Worm (Caenorhabditis elegans) whole organism, midembryonic: ENCODE measurements around the gene eif-2Balpha.

Experiments used
- T22C8.4 ChIP-seq: fragments of 200-800 bp; sonication (Bioruptor generic); IDR thresholded peaks from 2 replicates; pipeline ENCODE4 v1.3.6; 2022; ENCODE audit warnings: missing genetic modification characterization, missing compliant biosample characterization
- cog-1 ChIP-seq: sonication (generic microtip); optimal IDR thresholded peaks from 2 replicates; lab custom pipeline; 2016; ENCODE audit warnings: missing genetic modification characterization, missing compliant biosample characterization
- flt-1 ChIP-seq: fragments of 200-800 bp; sonication (Bioruptor generic); IDR thresholded peaks from 2 replicates; pipeline ENCODE4 v1.3.6; 2022; ENCODE audit warnings: missing genetic modification characterization, missing compliant biosample characterization
- med-1 ChIP-seq: sonication (generic microtip); optimal IDR thresholded peaks from 2 replicates; lab custom pipeline; 2017; ENCODE audit warnings: missing genetic modification characterization, mild to moderate bottlenecking, missing compliant biosample characterization, antibody characterized with exemption, missing genetic modification reagents; ENCODE audit not compliant: insufficient read depth
- ref-1 ChIP-seq: fragments of 200-800 bp; sonication (Bioruptor generic); conservative IDR thresholded peaks from 2 replicates; pipeline ENCODE4 v1.3.6; 2022; ENCODE audit warnings: missing genetic modification reagents, missing genetic modification characterization, missing compliant biosample characterization
- tab-1 ChIP-seq: fragments of 200-800 bp; sonication (Bioruptor generic); IDR thresholded peaks from 2 replicates; pipeline ENCODE4 v1.3.6; 2022; ENCODE audit warnings: missing genetic modification characterization, missing compliant biosample characterization
- ztf-23 ChIP-seq: fragments of 200-800 bp; sonication (Bioruptor generic); IDR thresholded peaks from 2 replicates; pipeline ENCODE4 v1.3.6; 2022; ENCODE audit warnings: missing genetic modification reagents, missing genetic modification characterization, missing compliant biosample characterization

DNA sequence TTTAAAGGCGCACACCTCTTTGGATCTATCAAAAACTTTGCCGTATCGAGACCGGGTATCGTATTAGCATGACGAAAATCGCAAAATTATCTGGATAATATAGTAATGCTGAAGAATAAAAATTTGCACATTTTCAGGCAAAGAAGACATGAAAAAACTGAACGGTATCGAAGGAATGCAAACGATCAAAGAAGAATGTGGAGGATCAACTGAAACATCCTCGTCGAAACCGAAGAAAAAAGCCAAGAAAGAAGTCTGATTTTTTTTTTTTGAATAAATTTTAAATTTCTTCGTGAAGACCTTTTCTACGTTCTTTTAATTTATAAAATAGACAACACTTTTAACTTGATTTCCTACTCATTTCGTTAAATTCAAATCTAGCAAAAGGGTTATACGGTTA, 1.9 kb downstream of the eif-2Balpha start, which contains the start of gene ZK1098.12:
- TF ChIP-seq T22C8.4 (GFP tag; lab: Robert Waterston, UW) (no peak), ref-1 (GFP tag; lab: Robert Waterston, UW) (no peak), ztf-23 (GFP tag; lab: Robert Waterston, UW) (no peak), cog-1 (tag; lab: Kevin White, UChicago) (no peak), flt-1 (GFP tag; lab: Robert Waterston, UW) (no peak), tab-1 (GFP tag; lab: Robert Waterston, UW) (no peak), med-1 (no peak)
